Worm (Caenorhabditis elegans) whole organism, L4 larva: Measurements from ENCODE around the gene brap-2.

Experiments
- F10B5.3 ChIP-seq: sonication (generic microtip); optimal IDR thresholded peaks from 2 replicates; lab custom pipeline; 2016; ENCODE audit warnings: mild to moderate bottlenecking, missing genetic modification characterization, missing compliant biosample characterization
- F26F4.8 ChIP-seq: fragments of 200-800 bp; sonication (Bioruptor generic); conservative IDR thresholded peaks from 2 replicates; pipeline ENCODE4 v1.3.6; 2022; ENCODE audit warnings: missing genetic modification characterization, missing compliant biosample characterization
- F44E2.7 ChIP-seq: fragments of 200-800 bp; sonication (Bioruptor generic); IDR thresholded peaks from 2 replicates; pipeline ENCODE4 v2.1.2; 2022; ENCODE audit warnings: missing genetic modification characterization, missing compliant biosample characterization
- F49E8.2 ChIP-seq: sonication (generic microtip); optimal IDR thresholded peaks from 2 replicates; lab custom pipeline; 2016; ENCODE audit warnings: missing compliant biosample characterization, mild to moderate bottlenecking, missing genetic modification characterization, borderline replicate concordance
- R02D3.7 ChIP-seq: fragments of 150-350 bp; sonication (generic microtip); optimal IDR thresholded peaks from 3 replicates; lab custom pipeline; 2014; ENCODE audit warnings: missing biosample characterization, missing genetic modification characterization
- Y105C5A.15 ChIP-seq: fragments of 200-800 bp; sonication (Bioruptor generic); IDR thresholded peaks from 2 replicates; pipeline ENCODE4 v1.3.6; 2022; ENCODE audit warnings: missing genetic modification characterization, missing compliant biosample characterization
- ZK337.2 ChIP-seq: fragments of 200-800 bp; sonication (Bioruptor generic); IDR thresholded peaks from 2 replicates; pipeline ENCODE4 v1.3.6; 2022; ENCODE audit warnings: missing genetic modification reagents, missing genetic modification characterization, missing compliant biosample characterization
- aha-1 ChIP-seq: fragments of 150-350 bp; peaks from one replicate; lab custom pipeline; 2014; ENCODE audit warnings: missing biosample characterization, missing genetic modification characterization
- attf-4 ChIP-seq: sonication (generic microtip); optimal IDR thresholded peaks from 3 replicates; lab custom pipeline; 2017; ENCODE audit warnings: missing biosample characterization, missing genetic modification characterization
- ceh-32 ChIP-seq: sonication (generic microtip); optimal IDR thresholded peaks from 2 replicates; lab custom pipeline; 2016; ENCODE audit warnings: mild to moderate bottlenecking, missing genetic modification characterization, missing compliant biosample characterization; ENCODE audit not compliant: poor library complexity
- ceh-62 ChIP-seq: sonication (generic microtip); optimal IDR thresholded peaks from 2 replicates; lab custom pipeline; 2017; ENCODE audit warnings: missing biosample characterization, missing genetic modification characterization
- ces-1 ChIP-seq: fragments of 150-350 bp; sonication (generic microtip); optimal IDR thresholded peaks from 4 replicates; lab custom pipeline; 2014; ENCODE audit warnings: missing biosample characterization, missing genetic modification reagents, missing genetic modification characterization
- daf-12 ChIP-seq: fragments of 150-350 bp; optimal IDR thresholded peaks from 2 replicates; lab custom pipeline; 2014; ENCODE audit warnings: missing biosample characterization, missing genetic modification reagents, missing genetic modification characterization
- dmd-8 ChIP-seq: fragments of 200-800 bp; sonication (Bioruptor generic); IDR thresholded peaks from 2 replicates; pipeline ENCODE4 v1.3.6; 2022; ENCODE audit warnings: missing genetic modification characterization, missing compliant biosample characterization
- dmd-9 ChIP-seq: fragments of 200-800 bp; sonication (Bioruptor generic); IDR thresholded peaks from 2 replicates; pipeline ENCODE4 v1.3.6; 2022; ENCODE audit warnings: missing genetic modification reagents, missing genetic modification characterization, missing compliant biosample characterization
- duxl-1 ChIP-seq: sonication (generic microtip); optimal IDR thresholded peaks from 2 replicates; lab custom pipeline; 2016; ENCODE audit warnings: mild to moderate bottlenecking, missing genetic modification characterization, moderate library complexity, missing compliant biosample characterization; ENCODE audit not compliant: poor library complexity
- egl-27 ChIP-seq: sonication (generic microtip); optimal IDR thresholded peaks from 3 replicates; lab custom pipeline; 2017; ENCODE audit warnings: missing biosample characterization, missing genetic modification reagents, missing genetic modification characterization
- fkh-10 ChIP-seq: fragments of 150-350 bp; optimal IDR thresholded peaks from 2 replicates; lab custom pipeline; 2014; ENCODE audit warnings: missing biosample characterization, missing genetic modification reagents, missing genetic modification characterization
- fos-1 ChIP-seq: fragments of 150-350 bp; optimal IDR thresholded peaks from 2 replicates; lab custom pipeline; 2014; ENCODE audit warnings: missing biosample characterization, missing genetic modification characterization
- hmg-1.1 ChIP-seq: fragments of 200-800 bp; sonication (Bioruptor generic); IDR thresholded peaks from 2 replicates; pipeline ENCODE4 v1.3.6; 2022; ENCODE audit warnings: missing genetic modification reagents, missing genetic modification characterization, missing compliant biosample characterization
- jun-1 ChIP-seq: fragments of 150-350 bp; optimal IDR thresholded peaks from 2 replicates; lab custom pipeline; 2014; ENCODE audit warnings: missing biosample characterization, missing genetic modification reagents, missing genetic modification characterization
- lin-13 ChIP-seq: fragments of 150-350 bp; optimal IDR thresholded peaks from 2 replicates; lab custom pipeline; 2014; ENCODE audit warnings: missing biosample characterization, missing genetic modification reagents, missing genetic modification characterization
- lin-15B ChIP-seq: fragments of 150-350 bp; sonication (generic microtip); optimal IDR thresholded peaks from 3 replicates; lab custom pipeline; 2014; ENCODE audit warnings: missing biosample characterization, missing genetic modification characterization
- mdt-29 ChIP-seq: fragments of 200-800 bp; sonication (Bioruptor generic); IDR thresholded peaks from 2 replicates; pipeline ENCODE4 v1.3.6; 2022; ENCODE audit warnings: missing genetic modification reagents, missing genetic modification characterization, missing compliant biosample characterization
- mes-2 ChIP-seq: sonication (generic microtip); optimal IDR thresholded peaks from 2 replicates; lab custom pipeline; 2016; ENCODE audit warnings: missing genotype, mild to moderate bottlenecking, missing genetic modification characterization, missing compliant biosample characterization; ENCODE audit not compliant: poor library complexity, severe bottlenecking
- mxl-2 ChIP-seq: fragments of 200-800 bp; sonication (Bioruptor generic); conservative IDR thresholded peaks from 2 replicates; pipeline ENCODE4 v1.3.6; 2022; ENCODE audit warnings: missing genetic modification reagents, missing genetic modification characterization, missing compliant biosample characterization
- mxl-3 ChIP-seq: fragments of 200-800 bp; sonication (Bioruptor generic); optimal IDR thresholded peaks from 2 replicates; lab custom pipeline; 2018; ENCODE audit warnings: mild to moderate bottlenecking, missing genetic modification characterization, missing compliant biosample characterization
- nhr-10 ChIP-seq: fragments of 150-350 bp; optimal IDR thresholded peaks from 2 replicates; lab custom pipeline; 2014; ENCODE audit warnings: missing biosample characterization, missing genetic modification characterization
- nhr-11 ChIP-seq: fragments of 150-350 bp; optimal IDR thresholded peaks from 2 replicates; lab custom pipeline; 2014; ENCODE audit warnings: missing biosample characterization, missing genetic modification characterization
- nhr-111 ChIP-seq: fragments of 200-800 bp; sonication (Bioruptor generic); optimal IDR thresholded peaks from 2 replicates; lab custom pipeline; 2018; ENCODE audit warnings: mild to moderate bottlenecking, missing genetic modification characterization, missing compliant biosample characterization
- nhr-28 ChIP-seq: fragments of 150-350 bp; optimal IDR thresholded peaks from 2 replicates; lab custom pipeline; 2014; ENCODE audit warnings: missing biosample characterization, missing genetic modification characterization
- nhr-42 ChIP-seq: fragments of 200-800 bp; sonication (Bioruptor generic); IDR thresholded peaks from 2 replicates; pipeline ENCODE4 v1.3.6; 2022; ENCODE audit warnings: missing genetic modification characterization, missing compliant biosample characterization
- nhr-6 ChIP-seq: fragments of 150-350 bp; optimal IDR thresholded peaks from 2 replicates; lab custom pipeline; 2014; ENCODE audit warnings: missing biosample characterization, missing genetic modification characterization
- php-3 ChIP-seq: fragments of 200-800 bp; sonication (Bioruptor generic); IDR thresholded peaks from 2 replicates; pipeline ENCODE4 v1.3.6; 2022; ENCODE audit warnings: missing genetic modification reagents, missing genetic modification characterization, missing compliant biosample characterization
- sdz-12 ChIP-seq: fragments of 200-800 bp; sonication (Bioruptor generic); optimal IDR thresholded peaks from 2 replicates; lab custom pipeline; 2018; ENCODE audit warnings: mild to moderate bottlenecking, missing genetic modification characterization, missing compliant biosample characterization
- set-16 ChIP-seq: fragments of 200-800 bp; sonication (Bioruptor generic); IDR thresholded peaks from 2 replicates; pipeline ENCODE4 v1.3.6; 2022; ENCODE audit warnings: missing genetic modification reagents, missing genetic modification characterization, missing compliant biosample characterization
- skn-1 ChIP-seq: fragments of 150-350 bp; optimal IDR thresholded peaks from 2 replicates; lab custom pipeline; 2014; ENCODE audit warnings: missing biosample characterization, missing genetic modification characterization
- unc-130 ChIP-seq: sonication (generic microtip); optimal IDR thresholded peaks from 2 replicates; lab custom pipeline; 2016; ENCODE audit warnings: missing genetic modification reagents, missing genetic modification characterization, missing compliant biosample characterization
- unc-39 ChIP-seq: sonication (generic microtip); optimal IDR thresholded peaks from 2 replicates; lab custom pipeline; 2017; ENCODE audit warnings: missing biosample characterization, missing genetic modification characterization
- unc-62 ChIP-seq, 3 experiments: fragments of 150-350 bp in 1 of 3; sonication (generic microtip); optimal IDR thresholded peaks in 2 of 3; peaks in 1 of 3; 1 replicate in 1 of 3; 2 replicates in 2 of 3; lab custom pipeline; 2014 to 2017; ENCODE audit warnings: missing biosample characterization in 3 of 3, missing genetic modification characterization in 3 of 3, missing genetic modification reagents in 3 of 3, missing genotype in 1 of 3
- vab-7 ChIP-seq: fragments of 200-800 bp; sonication (Bioruptor generic); IDR thresholded peaks from 2 replicates; pipeline ENCODE4 v1.3.6; 2022; ENCODE audit warnings: missing genetic modification reagents, missing genetic modification characterization, missing compliant biosample characterization
- zag-1 ChIP-seq: fragments of 150-350 bp; optimal IDR thresholded peaks from 2 replicates; lab custom pipeline; 2014; ENCODE audit warnings: missing biosample characterization, missing genetic modification characterization
- zip-2 ChIP-seq: fragments of 150-350 bp; optimal IDR thresholded peaks from 2 replicates; lab custom pipeline; 2014; ENCODE audit warnings: missing biosample characterization, missing genetic modification characterization
- ztf-11 ChIP-seq: fragments of 150-350 bp; optimal IDR thresholded peaks from 2 replicates; lab custom pipeline; 2014; ENCODE audit warnings: missing biosample characterization, missing genetic modification characterization

The brap-2 gene

ce11 chrII:5393090-5393489 lies at the start of gene brap-2:
TSS of gene brap-2 (minus strand) at chrII:5393190.
- TF ChIP-seq ztf-11 (tag; lab: Kevin White, UChicago) (no peak), aha-1 (tag; lab: Kevin White, UChicago) (peak; percentile 11)
- TF ChIP-seq, all 104 proteins: peak for 1

ce11 chrII:5437586-5437985 lies 44.6 kb upstream of the brap-2 start, which contains the start of gene F07F6.1:
TSS of gene F07F6.1 (plus strand) at chrII:5437886.
- no peak for TF ChIP-seq mdt-29 (GFP tag; lab: Robert Waterston, UW)
- TF ChIP-seq unc-130 (GFP tag; lab: Kevin White, UChicago), result no peak
- TF ChIP-seq vab-7, result no peak
- TF ChIP-seq php-3, result no peak
- TF ChIP-seq sdz-12 (GFP tag; lab: Kevin White, UChicago), result no peak
- TF ChIP-seq dmd-9 (GFP tag; lab: Robert Waterston, UW), result no peak
- TF ChIP-seq nhr-42 (GFP tag; lab: Robert Waterston, UW), result no peak

DNA sequence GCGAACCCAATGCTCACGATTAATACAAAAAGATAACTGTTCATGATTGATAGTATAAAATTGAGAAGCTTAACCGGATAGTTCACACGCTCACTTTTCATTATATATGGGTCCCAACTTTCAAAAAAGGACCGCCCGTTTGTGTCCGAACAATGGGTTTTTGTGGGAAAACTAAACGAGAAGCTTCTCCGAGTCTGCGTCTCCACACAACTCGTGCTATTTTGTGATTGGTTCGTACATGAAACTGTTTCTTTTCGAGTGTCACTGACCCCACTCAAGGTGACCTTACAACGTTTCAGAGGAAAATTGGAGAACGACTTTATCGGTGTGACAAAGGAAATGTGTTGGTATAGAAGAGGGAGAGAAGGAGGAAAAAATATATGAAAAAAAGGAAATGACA lies 43.8 kb upstream of the brap-2 start, which contains the start of gene dct-5:
Gene dct-5, minus strand, starts transcription at position 101 of the 400 bp plus-strand sequence.
- TF ChIP-seq zip-2 (tag; lab: Kevin White, UChicago), result no peak
- TF ChIP-seq, all 104 proteins: peak for 0

DNA sequence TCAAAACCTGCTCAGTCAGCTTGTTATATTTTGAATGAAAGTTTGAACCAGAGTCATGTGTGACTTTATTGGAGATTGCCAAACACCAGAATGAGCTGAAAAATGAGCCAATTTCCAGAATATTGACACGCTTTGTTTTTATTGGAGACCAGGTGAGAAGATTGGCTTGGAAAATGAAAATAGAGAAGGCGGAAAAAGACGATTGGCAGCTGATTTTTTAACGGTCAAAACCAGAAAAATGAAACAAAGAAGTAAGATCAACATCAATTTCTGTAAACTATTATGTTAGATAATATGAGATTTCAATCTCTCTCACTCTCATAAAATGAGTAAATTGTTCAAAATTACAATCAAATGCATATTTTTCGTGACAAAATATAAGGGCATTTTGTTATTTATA lies 40.1 kb upstream of the brap-2 start, which contains the start of gene srx-114:
Gene srx-114, minus strand, starts transcription at position 101 of the 400 bp plus-strand sequence.
- TF ChIP-seq daf-12, result no peak
- TF ChIP-seq attf-4 (tag; lab: Kevin White, UChicago), result no peak
- no peak for TF ChIP-seq F10B5.3
- TF ChIP-seq nhr-28 (tag; lab: Kevin White, UChicago), result no peak
- no peak for TF ChIP-seq R02D3.7 (tag; lab: Kevin White, UChicago)
- TF ChIP-seq lin-15B, result no peak
- TF ChIP-seq set-16 (GFP tag; lab: Robert Waterston, UW), result no peak
- no peak for TF ChIP-seq nhr-10 (tag; lab: Kevin White, UChicago)
- TF ChIP-seq nhr-11, result no peak
- TF ChIP-seq F26F4.8 (GFP tag; lab: Robert Waterston, UW), result no peak
- TF ChIP-seq unc-62 (GFP tag; optimal IDR thresholded peaks at IDR 0.05 in 1 of 2; lab: Kevin White, UChicago), result no peak
- no peak for TF ChIP-seq unc-62 (tag; optimal IDR thresholded peaks at IDR 0.05; lab: Kevin White, UChicago)
- no peak for TF ChIP-seq dmd-8 (GFP tag; lab: Robert Waterston, UW)
- TF ChIP-seq zag-1, result no peak
- no peak for TF ChIP-seq mes-2 (tag; lab: Kevin White, UChicago)
- TF ChIP-seq nhr-111 (GFP tag; lab: Kevin White, UChicago), result no peak
- no peak for TF ChIP-seq mxl-2
- no peak for TF ChIP-seq ZK337.2 (GFP tag; lab: Robert Waterston, UW)

DNA sequence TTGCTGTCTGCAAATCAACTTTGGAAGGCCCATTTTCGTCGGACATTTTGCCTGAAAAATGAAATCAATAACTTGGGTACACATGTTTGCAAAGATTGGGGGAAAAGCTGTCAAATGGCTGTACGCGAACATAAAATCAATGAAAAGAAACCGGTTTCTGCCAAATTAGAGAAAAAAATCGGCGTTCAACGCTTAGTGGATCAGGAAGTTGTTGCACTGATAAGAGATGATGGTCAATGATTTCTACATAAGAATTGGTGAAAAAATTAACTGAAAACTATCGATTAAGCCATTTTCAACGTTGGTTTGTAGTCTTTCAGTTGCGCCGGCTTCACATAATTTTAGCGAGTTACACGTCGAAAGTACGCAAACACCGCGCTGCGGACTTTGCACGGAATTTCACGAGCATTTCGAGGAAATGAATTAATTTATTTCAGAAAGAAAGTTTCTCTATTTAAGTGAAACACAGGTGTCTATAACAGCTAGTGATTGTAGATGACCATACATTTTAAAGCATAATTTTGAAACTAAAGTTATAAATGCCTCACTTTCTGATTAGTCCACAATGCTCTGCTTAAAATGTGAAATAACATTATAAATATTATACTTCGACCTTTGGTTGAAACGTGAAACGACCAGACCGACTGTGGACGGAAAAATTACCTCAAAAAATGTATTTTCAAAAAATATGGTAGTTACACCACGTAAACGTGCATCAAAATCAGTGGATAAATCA lies 36.7 kb upstream of the brap-2 start, which contains the start of the genes F07F6.4 and F07F6.2:
Gene F07F6.4, minus strand, starts transcription at position 51 of the 736 bp plus-strand sequence.
Gene F07F6.2, plus strand, starts transcription at position 686 of the 736 bp plus-strand sequence.
- TF ChIP-seq ceh-62, result no peak
- no peak for TF ChIP-seq duxl-1
- TF ChIP-seq Y105C5A.15 (GFP tag; lab: Robert Waterston, UW), result no peak
- no peak for TF ChIP-seq fos-1 (tag; lab: Kevin White, UChicago)
- no peak for TF ChIP-seq php-3
- TF ChIP-seq jun-1 (tag; lab: Kevin White, UChicago), result no peak
- no peak for TF ChIP-seq F44E2.7 (GFP tag; lab: Robert Waterston, UW)
- no peak for TF ChIP-seq lin-13 (GFP tag; lab: Kevin White, UChicago)
- no peak for TF ChIP-seq egl-27 (tag; lab: Kevin White, UChicago)
- no peak for TF ChIP-seq skn-1 (tag; lab: Kevin White, UChicago)
- TF ChIP-seq F49E8.2 (tag; lab: Kevin White, UChicago), result no peak
- no peak for TF ChIP-seq dmd-9 (GFP tag; lab: Robert Waterston, UW)
- no peak for TF ChIP-seq fkh-10 (GFP tag; lab: Kevin White, UChicago)
- no peak for TF ChIP-seq unc-39 (tag; lab: Kevin White, UChicago)
- peak; percentile 7 for TF ChIP-seq mxl-3
- TF ChIP-seq set-16 (GFP tag; lab: Robert Waterston, UW), result no peak
- no peak for TF ChIP-seq ces-1 (GFP tag; lab: Kevin White, UChicago)
- no peak for TF ChIP-seq F26F4.8 (GFP tag; lab: Robert Waterston, UW)
- no peak for TF ChIP-seq zag-1
- no peak for TF ChIP-seq hmg-1.1 (GFP tag; lab: Robert Waterston, UW)
- TF ChIP-seq nhr-6 (tag; lab: Kevin White, UChicago), result peak; percentile 15
- TF ChIP-seq ceh-32 (tag; lab: Kevin White, UChicago), result no peak
